In the genomic region with DNA sequence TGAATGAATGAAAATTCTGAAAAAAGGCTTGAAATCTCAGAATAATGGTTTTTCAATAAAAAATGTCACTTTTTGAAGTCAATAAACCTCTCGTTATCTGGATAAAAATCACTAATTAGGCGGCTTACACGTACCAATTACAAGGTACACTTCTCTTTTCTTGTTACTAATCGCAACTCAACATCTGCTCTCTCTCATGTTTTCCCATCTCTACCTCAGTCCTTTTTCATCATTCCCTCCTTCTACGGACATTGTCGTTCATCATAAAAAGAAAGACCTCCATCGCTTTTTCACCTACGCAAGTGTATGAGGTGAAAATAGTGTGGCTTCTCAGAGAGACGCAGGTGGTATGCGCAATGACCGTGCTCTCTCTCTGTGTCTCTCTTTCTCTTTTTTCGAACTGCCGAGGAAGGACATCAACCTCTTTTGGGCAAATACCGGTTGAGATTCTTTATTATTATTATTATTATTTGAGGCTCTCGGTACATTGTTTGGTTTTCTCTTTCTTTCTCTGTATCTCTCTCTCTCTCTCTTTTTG, we compare ENCODE assay signal across 4 worm cellular contexts.
TF ChIP-seq lines count a peak whose summit lies in the region.

No protein-coding gene starts in this region.

TF ChIP-seq in whole organism, L2 larva, 48 proteins besides CTCF, POLR2A, EP300 and RAD21:
- TF ChIP-seq nhr-25 (tag; optimal IDR thresholded peaks at IDR 0.05; lab: Kevin White, UChicago), result peak; percentile 31
- TF ChIP-seq ceh-16 (tag; optimal IDR thresholded peaks at IDR 0.05; lab: Kevin White, UChicago), result peak; percentile 65
- TF ChIP-seq nhr-237 (tag; optimal IDR thresholded peaks at IDR 0.05; lab: Kevin White, UChicago), result no peak
- no peak for TF ChIP-seq ztf-1 (GFP tag; conservative IDR thresholded peaks at IDR 0.05; lab: Robert Waterston, UW)
- TF ChIP-seq C34F6.9 (tag; optimal IDR thresholded peaks at IDR 0.05; lab: Kevin White, UChicago), result peak; percentile 34
- peak; percentile 49 for TF ChIP-seq fos-1 (tag; optimal IDR thresholded peaks at IDR 0.05; lab: Kevin White, UChicago)
- peak; percentile 32 for TF ChIP-seq crh-2 (tag; optimal IDR thresholded peaks at IDR 0.05; lab: Kevin White, UChicago)
- no peak for TF ChIP-seq R02D3.7 (tag; optimal IDR thresholded peaks at IDR 0.05; lab: Kevin White, UChicago)
- TF ChIP-seq nhr-129 (tag; optimal IDR thresholded peaks at IDR 0.05; lab: Kevin White, UChicago), result peak; percentile 15
- TF ChIP-seq F13H6.1 (tag; optimal IDR thresholded peaks at IDR 0.05; lab: Kevin White, UChicago), result peak; percentile 5

TF ChIP-seq in whole organism, L4 larva, 104 proteins besides CTCF, POLR2A, EP300 and RAD21 (continues in another document):
- TF ChIP-seq hlh-30 (tag; optimal IDR thresholded peaks at IDR 0.05; lab: Kevin White, UChicago; ENCODE audit: insufficient read depth) (no peak), daf-19 (GFP tag; conservative IDR thresholded peaks at IDR 0.05; lab: Robert Waterston, UW) (no peak), pqm-1 (tag; optimal IDR thresholded peaks at IDR 0.05; lab: Kevin White, UChicago) (no peak), aha-1 (tag; lab: Kevin White, UChicago) (no peak), nhr-28 (tag; optimal IDR thresholded peaks at IDR 0.05; lab: Kevin White, UChicago) (peak; percentile 21), daf-16 (GFP tag; optimal IDR thresholded peaks at IDR 0.05; lab: Kevin White, UChicago) (no peak), daf-16 (tag; optimal IDR thresholded peaks at IDR 0.05; lab: Kevin White, UChicago) (peak; percentile 19), set-16 (GFP tag; IDR thresholded peaks at IDR 0.05; lab: Robert Waterston, UW) (no peak), aly-2 (tag; optimal IDR thresholded peaks at IDR 0.05; lab: Kevin White, UChicago) (no peak), ceh-62 (tag; optimal IDR thresholded peaks at IDR 0.05; lab: Kevin White, UChicago) (no peak), fos-1 (tag; optimal IDR thresholded peaks at IDR 0.05; lab: Kevin White, UChicago) (no peak), lin-39 (tag; optimal IDR thresholded peaks at IDR 0.05; lab: Kevin White, UChicago) (no peak), madf-9 (GFP tag; conservative IDR thresholded peaks at IDR 0.05; lab: Robert Waterston, UW) (no peak), daf-12 (tag; optimal IDR thresholded peaks at IDR 0.05; lab: Kevin White, UChicago) (no peak), lsy-2 (tag; optimal IDR thresholded peaks at IDR 0.05; lab: Kevin White, UChicago) (peak in 1 of 2 experiments; percentile 38), hlh-11 (tag; optimal IDR thresholded peaks at IDR 0.05; lab: Kevin White, UChicago) (peak; percentile 15), unc-130 (GFP tag; optimal IDR thresholded peaks at IDR 0.05; lab: Kevin White, UChicago) (no peak), nhr-11 (tag; optimal IDR thresholded peaks at IDR 0.05; lab: Kevin White, UChicago) (no peak), nhr-25 (tag; optimal IDR thresholded peaks at IDR 0.05; lab: Kevin White, UChicago; ENCODE audit: borderline replicate concordance, insufficient read depth) (no peak), mep-1 (tag; optimal IDR thresholded peaks at IDR 0.05; lab: Kevin White, UChicago) (peak; percentile 28), rbr-2 (tag; optimal IDR thresholded peaks at IDR 0.05; lab: Kevin White, UChicago) (peak; percentile 8), lim-7 (GFP tag; IDR thresholded peaks at IDR 0.05; lab: Robert Waterston, UW) (no peak), mes-2 (tag; optimal IDR thresholded peaks at IDR 0.05; lab: Kevin White, UChicago; ENCODE audit: poor library complexity, severe bottlenecking) (peak; percentile 6), pha-4 (GFP tag; IDR thresholded peaks at IDR 0.05; lab: Robert Waterston, UW) (no peak), pha-4 (tag; optimal IDR thresholded peaks at IDR 0.05; lab: Kevin White, UChicago) (peak; percentile 31), arid-1 (GFP tag; conservative IDR thresholded peaks at IDR 0.05; lab: Robert Waterston, UW) (no peak)

TF ChIP-seq in whole organism, late embryonic, 69 proteins besides CTCF, POLR2A, EP300 and RAD21:
- TF ChIP-seq nfya-1 (tag; optimal IDR thresholded peaks at IDR 0.05; lab: Kevin White, UChicago), result peak; percentile 30
- TF ChIP-seq F13H6.1 (tag; optimal IDR thresholded peaks at IDR 0.05; lab: Kevin White, UChicago), result no peak
- no peak for TF ChIP-seq rnt-1 (tag; optimal IDR thresholded peaks at IDR 0.05; lab: Kevin White, UChicago)
- TF ChIP-seq tbx-2 (tag; optimal IDR thresholded peaks at IDR 0.05; lab: Kevin White, UChicago), result peak; percentile 54
- no peak for TF ChIP-seq pqm-1 (tag; optimal IDR thresholded peaks at IDR 0.05; lab: Kevin White, UChicago)
- TF ChIP-seq unc-55 (GFP tag; optimal IDR thresholded peaks at IDR 0.05; lab: Kevin White, UChicago), result peak; percentile 19

TF ChIP-seq in whole organism, mixed stage, embryonic, 35 proteins besides CTCF, POLR2A, EP300 and RAD21:
- TF ChIP-seq snpc-4 (tag; optimal IDR thresholded peaks at IDR 0.05; lab: Kevin White, UChicago), result no peak
- peak; percentile 98 for TF ChIP-seq nhr-2 (tag; optimal IDR thresholded peaks at IDR 0.05; lab: Kevin White, UChicago)
- no peak for TF ChIP-seq unc-62 (GFP tag; optimal IDR thresholded peaks at IDR 0.05; lab: Kevin White, UChicago)
- TF ChIP-seq elt-1 (tag; optimal IDR thresholded peaks at IDR 0.05; lab: Kevin White, UChicago; ENCODE audit: borderline replicate concordance, insufficient read depth), result peak; percentile 78
- TF ChIP-seq ham-2 (GFP tag; optimal IDR thresholded peaks at IDR 0.05; lab: Kevin White, UChicago), result peak; percentile 62
- TF ChIP-seq zip-8 (tag; optimal IDR thresholded peaks at IDR 0.05; lab: Kevin White, UChicago), result peak; percentile 53
- TF ChIP-seq unc-120 (tag; optimal IDR thresholded peaks at IDR 0.05; lab: Kevin White, UChicago; ENCODE audit: poor library complexity, severe bottlenecking), result no peak
- peak; percentile 29 for TF ChIP-seq sptf-1 (tag; optimal IDR thresholded peaks at IDR 0.05; lab: Kevin White, UChicago)
- peak; percentile 19 for TF ChIP-seq cnd-1 (tag; optimal IDR thresholded peaks at IDR 0.05; lab: Kevin White, UChicago)
- peak; percentile 63 for TF ChIP-seq mls-2 (tag; optimal IDR thresholded peaks at IDR 0.05; lab: Kevin White, UChicago)
- peak; percentile 1 for TF ChIP-seq lsy-2 (tag; optimal IDR thresholded peaks at IDR 0.05; lab: Kevin White, UChicago)
TF ChIP-seq in whole organism, mixed stage, embryonic: peak in this region for 8.
